Worm (Caenorhabditis elegans) whole organism, L1 larva: Measurements from ENCODE around the gene F19B2.6.

Source experiments
- F16B12.6 ChIP-seq: fragments of 150-350 bp; optimal IDR thresholded peaks from 2 replicates; lab custom pipeline; 2014; ENCODE audit warnings: missing biosample characterization, missing genetic modification characterization
- Y116A8C.19 ChIP-seq: sonication (generic microtip); optimal IDR thresholded peaks from 2 replicates; lab custom pipeline; 2016; ENCODE audit warnings: missing compliant biosample characterization, missing genetic modification characterization, borderline replicate concordance
- ama-1 ChIP-seq: fragments of 150-350 bp; optimal IDR thresholded peaks from 2 replicates; lab custom pipeline; 2014
- blmp-1 ChIP-seq: fragments of 150-350 bp; optimal IDR thresholded peaks from 2 replicates; lab custom pipeline; 2014; ENCODE audit warnings: missing biosample characterization, missing genetic modification characterization
- ceh-88 ChIP-seq: fragments of 200-800 bp; sonication (Bioruptor generic); IDR thresholded peaks from 2 replicates; pipeline ENCODE4 v1.3.6; 2022; ENCODE audit warnings: missing genetic modification characterization, missing compliant biosample characterization
- efl-1 ChIP-seq, 4 experiments: fragments of 150-350 bp; optimal IDR thresholded peaks in 3 of 4; peaks in 1 of 4; 1 replicate in 1 of 4; 2 replicates in 3 of 4; lab custom pipeline; 2014; ENCODE audit warnings: missing biosample characterization in 2 of 4, missing genetic modification characterization in 2 of 4, missing genetic modification reagents in 2 of 4
- egl-13 ChIP-seq: sonication (generic microtip); optimal IDR thresholded peaks from 2 replicates; lab custom pipeline; 2016; ENCODE audit warnings: missing genotype, missing genetic modification reagents, missing genetic modification characterization, missing compliant biosample characterization
- egl-27 ChIP-seq, 2 experiments: fragments of 150-350 bp in 1 of 2; sonication (generic microtip); optimal IDR thresholded peaks; 3 replicates each; lab custom pipeline; 2017 to 2018; ENCODE audit warnings: missing biosample characterization in 2 of 2, missing genetic modification characterization in 2 of 2, missing genetic modification reagents in 2 of 2
- elt-2 ChIP-seq: sonication (generic microtip); optimal IDR thresholded peaks from 2 replicates; lab custom pipeline; 2016; ENCODE audit warnings: missing genetic modification characterization, mild to moderate bottlenecking, inconsistent platforms, missing compliant biosample characterization, missing genetic modification reagents
- elt-3 ChIP-seq, 6 experiments: fragments of 150-350 bp in 1 of 6; sonication (generic microtip); optimal IDR thresholded peaks; 2 replicates each; lab custom pipeline; 2017 to 2018; ENCODE audit warnings: missing biosample characterization in 6 of 6, missing genetic modification characterization in 6 of 6, inconsistent platforms in 1 of 6
- fkh-8 ChIP-seq: sonication (generic microtip); optimal IDR thresholded peaks from 2 replicates; lab custom pipeline; 2016; ENCODE audit warnings: mild to moderate bottlenecking, missing genetic modification characterization, missing compliant biosample characterization
- fos-1 ChIP-seq: fragments of 150-350 bp; optimal IDR thresholded peaks from 2 replicates; lab custom pipeline; 2014; ENCODE audit warnings: missing biosample characterization, missing genetic modification characterization
- hlh-4 ChIP-seq: sonication (generic microtip); optimal IDR thresholded peaks from 2 replicates; lab custom pipeline; 2016; ENCODE audit warnings: mild to moderate bottlenecking, missing genetic modification characterization, missing compliant biosample characterization
- hpl-2 ChIP-seq: fragments of 150-350 bp; optimal IDR thresholded peaks from 2 replicates; lab custom pipeline; 2014; ENCODE audit warnings: missing biosample characterization, missing genetic modification reagents, missing genetic modification characterization
- isw-1 ChIP-seq: fragments of 200-800 bp; sonication (Bioruptor generic); IDR thresholded peaks from 2 replicates; pipeline ENCODE4 v1.3.6; 2022; ENCODE audit warnings: missing genetic modification characterization, missing compliant biosample characterization
- lin-13 ChIP-seq: fragments of 150-350 bp; optimal IDR thresholded peaks from 2 replicates; lab custom pipeline; 2014; ENCODE audit warnings: missing biosample characterization, missing genetic modification reagents, missing genetic modification characterization
- lin-35 ChIP-seq, 2 experiments: fragments of 150-350 bp; optimal IDR thresholded peaks; 2 replicates each; lab custom pipeline; 2014; ENCODE audit warnings: missing biosample characterization in 2 of 2, missing genetic modification characterization in 2 of 2, missing genetic modification reagents in 2 of 2
- lin-39 ChIP-seq: fragments of 150-350 bp; optimal IDR thresholded peaks from 2 replicates; lab custom pipeline; 2014; ENCODE audit warnings: missing biosample characterization, missing genetic modification reagents, missing genetic modification characterization
- lir-3 ChIP-seq: sonication (generic microtip); optimal IDR thresholded peaks from 2 replicates; lab custom pipeline; 2016; ENCODE audit warnings: mild to moderate bottlenecking, missing genetic modification characterization, moderate library complexity, missing compliant biosample characterization; ENCODE audit not compliant: poor library complexity
- mab-9 ChIP-seq: fragments of 200-800 bp; sonication (Bioruptor generic); IDR thresholded peaks from 2 replicates; pipeline ENCODE4 v1.3.6; 2022; ENCODE audit warnings: missing genetic modification reagents, missing genetic modification characterization, missing compliant biosample characterization
- mdl-1 ChIP-seq, 2 experiments: fragments of 150-350 bp; optimal IDR thresholded peaks; 2 replicates each; lab custom pipeline; 2014 to 2017; ENCODE audit warnings: missing biosample characterization in 2 of 2, missing genetic modification characterization in 2 of 2, inconsistent platforms in 1 of 2
- mef-2 ChIP-seq: fragments of 150-350 bp; optimal IDR thresholded peaks from 2 replicates; lab custom pipeline; 2014; ENCODE audit warnings: missing biosample characterization, missing genetic modification characterization
- nhr-12 ChIP-seq: sonication (generic microtip); optimal IDR thresholded peaks from 2 replicates; lab custom pipeline; 2017; ENCODE audit warnings: missing biosample characterization, missing genetic modification characterization
- nhr-237 ChIP-seq: fragments of 150-350 bp; optimal IDR thresholded peaks from 2 replicates; lab custom pipeline; 2014; ENCODE audit warnings: missing biosample characterization, missing genetic modification characterization
- nhr-71 ChIP-seq: sonication (generic microtip); optimal IDR thresholded peaks from 2 replicates; lab custom pipeline; 2016; ENCODE audit warnings: mild to moderate bottlenecking, missing genetic modification characterization, moderate library complexity, missing compliant biosample characterization
- nhr-76 ChIP-seq: sonication (generic microtip); optimal IDR thresholded peaks from 2 replicates; lab custom pipeline; 2017; ENCODE audit warnings: missing biosample characterization, missing genetic modification characterization
- nhr-84 ChIP-seq: sonication (generic microtip); optimal IDR thresholded peaks from 2 replicates; lab custom pipeline; 2017; ENCODE audit warnings: missing biosample characterization, missing genetic modification characterization
- nhr-85 ChIP-seq: sonication (generic microtip); peaks from one replicate; lab custom pipeline; 2016; ENCODE audit warnings: missing genetic modification characterization, inconsistent platforms, missing compliant biosample characterization
- skn-1 ChIP-seq: fragments of 150-350 bp; optimal IDR thresholded peaks from 2 replicates; lab custom pipeline; 2014; ENCODE audit warnings: missing biosample characterization, missing genetic modification characterization
- sox-4 ChIP-seq: sonication (generic microtip); optimal IDR thresholded peaks from 2 replicates; lab custom pipeline; 2016; ENCODE audit warnings: missing genetic modification characterization, missing compliant biosample characterization
- sup-37 ChIP-seq: fragments of 200-800 bp; sonication (Bioruptor generic); optimal IDR thresholded peaks from 2 replicates; lab custom pipeline; 2018; ENCODE audit warnings: mild to moderate bottlenecking, missing genetic modification characterization, missing compliant biosample characterization
- unc-130 ChIP-seq: fragments of 150-350 bp; optimal IDR thresholded peaks from 2 replicates; lab custom pipeline; 2017; ENCODE audit warnings: missing biosample characterization, missing genetic modification characterization, inconsistent platforms
- unc-86 ChIP-seq: sonication (generic microtip); optimal IDR thresholded peaks from 2 replicates; lab custom pipeline; 2016; ENCODE audit warnings: missing genetic modification characterization, missing compliant biosample characterization
- xbp-1 ChIP-seq: sonication (generic microtip); optimal IDR thresholded peaks from 2 replicates; lab custom pipeline; 2016; ENCODE audit warnings: missing genetic modification characterization, missing compliant biosample characterization

The F19B2.6 gene

DNA sequence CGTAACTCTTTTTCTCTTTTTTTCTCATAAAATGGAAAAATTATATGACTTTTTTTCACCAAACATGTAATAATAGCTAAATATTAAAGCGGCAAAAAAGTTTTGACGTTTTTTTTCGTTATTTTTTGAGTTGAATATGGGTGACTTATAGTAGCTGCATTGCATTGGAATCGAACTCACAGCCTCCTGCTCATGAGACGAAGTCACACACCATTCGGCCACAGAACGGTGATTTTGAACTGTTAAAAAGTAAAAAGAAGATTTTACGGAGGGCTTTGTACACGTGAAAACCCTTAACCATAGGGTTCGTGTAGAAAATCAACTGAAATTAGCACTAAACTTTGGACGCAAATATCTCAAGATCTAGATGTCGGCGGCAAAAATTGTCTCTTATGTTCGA lies 6.5 kb upstream of the F19B2.6 start:
- TF ChIP-seq skn-1 (tag; lab: Kevin White, UChicago), result no peak
- no peak for TF ChIP-seq Y116A8C.19 (tag; lab: Kevin White, UChicago)
- TF ChIP-seq nhr-85 (tag; lab: Kevin White, UChicago), result no peak
- TF ChIP-seq mab-9 (GFP tag; lab: Robert Waterston, UW), result no peak
- no peak for TF ChIP-seq hpl-2 (GFP tag; lab: Kevin White, UChicago)
- no peak for TF ChIP-seq fkh-8 (tag; lab: Kevin White, UChicago)

DNA sequence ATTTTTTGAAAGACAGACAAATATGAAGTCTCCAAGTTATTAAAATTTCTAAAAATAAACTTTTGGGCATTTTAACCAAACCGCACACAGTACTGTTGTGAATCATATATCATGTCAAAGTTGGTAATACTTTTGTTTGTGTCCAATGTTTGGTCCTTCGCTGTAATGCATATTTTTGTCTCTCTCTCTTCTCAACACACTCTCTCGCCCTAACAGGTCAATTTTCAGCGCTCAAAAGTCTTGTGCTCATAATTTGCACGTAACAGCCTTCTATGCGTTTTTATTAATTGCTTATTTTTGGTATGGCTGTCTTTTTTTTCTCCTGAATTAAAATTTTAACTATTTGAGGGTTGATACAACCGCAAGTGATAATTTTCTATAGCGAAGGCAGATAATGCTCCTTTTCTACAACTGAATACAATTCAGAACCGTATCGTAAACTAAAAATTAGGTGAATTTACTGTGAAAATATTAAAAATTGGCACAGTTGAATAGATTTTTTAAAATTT lies 3.5 kb downstream of the F19B2.6 start:
- TF ChIP-seq fkh-8 (tag; lab: Kevin White, UChicago), result no peak
- no peak for TF ChIP-seq xbp-1
- TF ChIP-seq fos-1 (tag; lab: Kevin White, UChicago), result no peak
- TF ChIP-seq elt-3 (tag; optimal IDR thresholded peaks at IDR 0.05; lab: Kevin White, UChicago), result no peak
- no peak for TF ChIP-seq nhr-12 (tag; lab: Kevin White, UChicago)
- no peak for TF ChIP-seq nhr-237 (tag; lab: Kevin White, UChicago)
- no peak for TF ChIP-seq unc-130 (tag; lab: Kevin White, UChicago)
- TF ChIP-seq F16B12.6 (tag; lab: Kevin White, UChicago), result no peak
- no peak for TF ChIP-seq egl-13
- TF ChIP-seq lir-3 (tag; lab: Kevin White, UChicago), result no peak
- no peak for TF ChIP-seq mef-2 (tag; lab: Kevin White, UChicago)
- TF ChIP-seq egl-27 (tag; optimal IDR thresholded peaks at IDR 0.05; lab: Kevin White, UChicago), result no peak
- TF ChIP-seq skn-1 (tag; lab: Kevin White, UChicago), result no peak
- no peak for TF ChIP-seq lin-13 (GFP tag; lab: Kevin White, UChicago)
- no peak for TF ChIP-seq isw-1 (GFP tag; lab: Robert Waterston, UW)
- no peak for TF ChIP-seq ceh-88 (GFP tag; lab: Robert Waterston, UW)
- no peak for TF ChIP-seq hlh-4 (tag; lab: Kevin White, UChicago)
- TF ChIP-seq sup-37 (GFP tag; lab: Kevin White, UChicago), result no peak
- no peak for TF ChIP-seq hpl-2 (GFP tag; lab: Kevin White, UChicago)

DNA sequence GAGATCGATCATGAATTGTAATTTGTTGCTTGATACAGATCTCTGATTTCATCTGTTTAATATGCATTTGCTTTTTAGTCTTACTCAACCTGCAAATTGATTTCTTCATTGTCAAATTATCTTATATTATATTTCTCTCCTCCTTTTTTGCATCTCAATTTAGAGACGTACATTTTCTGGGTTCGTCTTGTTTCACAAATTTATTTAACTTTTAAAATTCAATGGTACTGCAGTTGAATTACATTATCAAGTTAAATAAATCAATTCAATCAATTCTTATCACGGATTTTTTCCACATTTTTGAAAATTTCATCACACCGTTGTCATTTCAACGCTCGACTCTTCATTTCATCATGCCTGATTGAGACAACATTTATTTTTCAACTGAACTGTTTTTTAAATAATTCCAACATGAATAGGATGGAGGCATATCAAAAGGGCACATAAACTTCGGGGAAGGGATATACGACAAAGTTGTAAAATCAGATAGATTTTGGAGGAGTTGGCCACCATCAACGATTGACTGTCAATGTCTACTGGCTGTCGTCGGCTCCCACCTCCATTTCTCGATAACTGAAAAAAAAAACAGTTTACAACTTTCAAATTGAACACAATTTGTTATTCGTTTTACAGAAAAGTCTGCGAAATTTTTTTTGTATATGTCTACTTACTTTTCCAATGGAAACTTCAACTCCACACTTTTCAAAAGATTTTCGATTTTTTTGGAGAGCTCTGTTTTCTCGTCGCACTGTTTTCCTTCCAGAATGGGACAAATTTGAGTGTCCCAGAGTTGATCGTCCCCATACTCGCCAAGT lies 4.2 kb downstream of the F19B2.6 start:
- no peak for TF ChIP-seq nhr-237 (tag; lab: Kevin White, UChicago)
- TF ChIP-seq nhr-12 (tag; lab: Kevin White, UChicago), result no peak
- no peak for TF ChIP-seq ceh-88 (GFP tag; lab: Robert Waterston, UW)
- TF ChIP-seq ama-1, result peak; percentile 63
- TF ChIP-seq efl-1 (optimal IDR thresholded peaks at IDR 0.05; lab: Kevin White, UChicago), result no peak
- peak in 1 of 2 experiments; percentile 59 for TF ChIP-seq efl-1 (GFP tag; optimal IDR thresholded peaks at IDR 0.05 in 1 of 2; lab: Kevin White, UChicago)
- peak in 1 of 2 experiments; percentile 60 for TF ChIP-seq lin-35 (GFP tag; optimal IDR thresholded peaks at IDR 0.05; lab: Kevin White, UChicago)
- TF ChIP-seq elt-2, result peak; percentile 73
- peak; percentile 9 for TF ChIP-seq nhr-71 (tag; lab: Kevin White, UChicago)
- no peak for TF ChIP-seq unc-86 (tag; lab: Kevin White, UChicago)
- TF ChIP-seq hpl-2 (GFP tag; lab: Kevin White, UChicago), result peak; percentile 51
- TF ChIP-seq mdl-1 (tag; optimal IDR thresholded peaks at IDR 0.05; lab: Kevin White, UChicago), result no peak

DNA sequence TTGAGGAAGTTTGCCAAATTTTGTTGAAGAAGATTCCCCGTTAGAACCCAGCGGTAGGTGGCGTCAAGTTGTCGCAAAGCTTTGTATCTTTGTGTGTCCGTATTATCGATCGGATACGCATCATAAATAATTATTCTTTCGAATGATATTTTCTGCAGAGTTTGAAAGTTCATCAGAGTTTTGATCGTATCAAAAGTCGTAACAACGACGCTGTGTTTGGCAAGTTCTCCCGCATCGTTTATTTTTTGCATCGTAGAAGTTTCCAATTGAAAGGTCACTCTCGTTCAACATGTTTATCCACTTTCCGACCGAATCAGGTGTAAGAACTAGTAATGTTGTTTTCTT lies 4.8 kb downstream of the F19B2.6 start:
- TF ChIP-seq nhr-84 (tag; lab: Kevin White, UChicago) (no peak), sup-37 (GFP tag; lab: Kevin White, UChicago) (no peak), nhr-76 (no peak), lin-39 (no peak), unc-86 (tag; lab: Kevin White, UChicago) (no peak), sox-4 (tag; lab: Kevin White, UChicago) (no peak), blmp-1 (tag; lab: Kevin White, UChicago) (no peak), elt-3 (tag; optimal IDR thresholded peaks at IDR 0.05; lab: Kevin White, UChicago) (no peak)
